Worm (Caenorhabditis elegans) whole organism, midembryonic: Measurements from ENCODE around the gene T23G5.3.

ENCODE experiments used
- T22C8.4 ChIP-seq: fragments of 200-800 bp; sonication (Bioruptor generic); IDR thresholded peaks from 2 replicates; pipeline ENCODE4 v1.3.6; 2022; ENCODE audit warnings: missing genetic modification characterization, missing compliant biosample characterization
- flt-1 ChIP-seq: fragments of 200-800 bp; sonication (Bioruptor generic); IDR thresholded peaks from 2 replicates; pipeline ENCODE4 v1.3.6; 2022; ENCODE audit warnings: missing genetic modification characterization, missing compliant biosample characterization
- med-1 ChIP-seq: sonication (generic microtip); optimal IDR thresholded peaks from 2 replicates; lab custom pipeline; 2017; ENCODE audit warnings: missing genetic modification characterization, mild to moderate bottlenecking, missing compliant biosample characterization, antibody characterized with exemption, missing genetic modification reagents; ENCODE audit not compliant: insufficient read depth
- ref-1 ChIP-seq: fragments of 200-800 bp; sonication (Bioruptor generic); conservative IDR thresholded peaks from 2 replicates; pipeline ENCODE4 v1.3.6; 2022; ENCODE audit warnings: missing genetic modification reagents, missing genetic modification characterization, missing compliant biosample characterization
- tab-1 ChIP-seq: fragments of 200-800 bp; sonication (Bioruptor generic); IDR thresholded peaks from 2 replicates; pipeline ENCODE4 v1.3.6; 2022; ENCODE audit warnings: missing genetic modification characterization, missing compliant biosample characterization
- ztf-23 ChIP-seq: fragments of 200-800 bp; sonication (Bioruptor generic); IDR thresholded peaks from 2 replicates; pipeline ENCODE4 v1.3.6; 2022; ENCODE audit warnings: missing genetic modification reagents, missing genetic modification characterization, missing compliant biosample characterization

ce11 chrIII:9254988-9255387 lies 23.9 kb upstream of the T23G5.3 start:
- TF ChIP-seq flt-1 (no peak), ref-1 (GFP tag; lab: Robert Waterston, UW) (no peak), tab-1 (GFP tag; lab: Robert Waterston, UW) (no peak), med-1 (no peak), T22C8.4 (GFP tag; lab: Robert Waterston, UW) (no peak), ztf-23 (GFP tag; lab: Robert Waterston, UW) (no peak)
